Worm (Caenorhabditis elegans) whole organism, young adult: ENCODE results near the gene egl-1.

Experiments
- B0019.2 ChIP-seq: fragments of 200-800 bp; sonication (Bioruptor generic); conservative IDR thresholded peaks from 2 replicates; pipeline ENCODE4 v1.3.6; 2022; ENCODE audit warnings: missing genetic modification reagents, missing genetic modification characterization, missing compliant biosample characterization
- B0261.1 ChIP-seq: sonication (generic microtip); optimal IDR thresholded peaks from 2 replicates; lab custom pipeline; 2016; ENCODE audit warnings: mild to moderate bottlenecking, missing genetic modification characterization, moderate library complexity, missing compliant biosample characterization
- C17E4.6 ChIP-seq: fragments of 200-800 bp; sonication (Bioruptor generic); IDR thresholded peaks from 2 replicates; pipeline ENCODE4 v1.3.6; 2022; ENCODE audit warnings: missing genetic modification reagents, missing genetic modification characterization, missing compliant biosample characterization
- D2030.7 ChIP-seq: fragments of 200-800 bp; sonication (Bioruptor generic); IDR thresholded peaks from 2 replicates; pipeline ENCODE4 v1.3.6; 2022; ENCODE audit warnings: missing genetic modification reagents, missing genetic modification characterization, missing compliant biosample characterization
- F39B2.1 ChIP-seq: fragments of 200-800 bp; sonication (Bioruptor generic); IDR thresholded peaks from 2 replicates; pipeline ENCODE4 v1.3.6; 2022; ENCODE audit warnings: missing genetic modification reagents, missing genetic modification characterization, missing compliant biosample characterization
- F49E8.2 ChIP-seq: sonication (generic microtip); optimal IDR thresholded peaks from 3 replicates; lab custom pipeline; 2017; ENCODE audit warnings: missing genetic modification characterization, mild to moderate bottlenecking, missing compliant biosample characterization, antibody characterized with exemption, moderate library complexity; ENCODE audit not compliant: insufficient read depth
- Y56A3A.18 ChIP-seq: fragments of 200-800 bp; sonication (Bioruptor generic); IDR thresholded peaks from 2 replicates; pipeline ENCODE4 v1.3.6; 2022; ENCODE audit warnings: missing genetic modification reagents, missing genetic modification characterization, missing compliant biosample characterization
- Y95B8A.8 ChIP-seq: fragments of 200-800 bp; sonication (Bioruptor generic); IDR thresholded peaks from 2 replicates; pipeline ENCODE4 v1.3.6; 2022; ENCODE audit warnings: missing genetic modification reagents, missing genetic modification characterization, missing compliant biosample characterization
- akir-1 ChIP-seq: fragments of 200-800 bp; sonication (Bioruptor generic); optimal IDR thresholded peaks from 2 replicates; lab custom pipeline; 2018; ENCODE audit warnings: mild to moderate bottlenecking, missing genetic modification characterization, moderate library complexity, missing compliant biosample characterization
- atf-7 ChIP-seq: sonication (generic microtip); optimal IDR thresholded peaks from 2 replicates; lab custom pipeline; 2017; ENCODE audit warnings: mild to moderate bottlenecking, missing genetic modification characterization, missing compliant biosample characterization
- attf-5 ChIP-seq: fragments of 200-800 bp; sonication (Bioruptor generic); optimal IDR thresholded peaks from 2 replicates; lab custom pipeline; 2018; ENCODE audit warnings: mild to moderate bottlenecking, missing genetic modification characterization, missing compliant biosample characterization
- bed-2 ChIP-seq: fragments of 200-800 bp; sonication (Bioruptor generic); IDR thresholded peaks from 2 replicates; pipeline ENCODE4 v1.3.6; 2022; ENCODE audit warnings: missing genetic modification reagents, missing genetic modification characterization, missing compliant biosample characterization
- ccch-3 ChIP-seq: fragments of 200-800 bp; sonication (Bioruptor generic); optimal IDR thresholded peaks from 2 replicates; lab custom pipeline; 2018; ENCODE audit warnings: mild to moderate bottlenecking, missing genetic modification characterization, missing compliant biosample characterization
- cebp-1 ChIP-seq, 2 experiments: fragments of 200-800 bp in 1 of 2; sonication (Bioruptor generic) in 1 of 2; sonication (generic microtip) in 1 of 2; IDR thresholded peaks in 1 of 2; optimal IDR thresholded peaks in 1 of 2; 2 replicates each; pipeline versions ENCODE4 v1.3.6 to Lab custom; 2017 to 2022; ENCODE audit warnings: missing compliant biosample characterization in 2 of 2, missing genetic modification characterization in 2 of 2, mild to moderate bottlenecking in 1 of 2, missing genetic modification reagents in 1 of 2, moderate library complexity in 1 of 2
- ceh-58 ChIP-seq: fragments of 200-800 bp; sonication (Bioruptor generic); IDR thresholded peaks from 2 replicates; pipeline ENCODE4 v1.3.6; 2022; ENCODE audit warnings: missing genetic modification characterization, missing compliant biosample characterization
- dox-1 ChIP-seq: fragments of 200-800 bp; sonication (Bioruptor generic); IDR thresholded peaks from 2 replicates; pipeline ENCODE4 v1.3.6; 2022; ENCODE audit warnings: missing genetic modification reagents, missing genetic modification characterization, missing compliant biosample characterization
- dpl-1 ChIP-seq: fragments of 150-350 bp; optimal IDR thresholded peaks from 2 replicates; lab custom pipeline; 2014; ENCODE audit warnings: missing biosample characterization, missing genetic modification reagents, missing genetic modification characterization
- egl-44 ChIP-seq: fragments of 200-800 bp; sonication (Bioruptor generic); IDR thresholded peaks from 2 replicates; pipeline ENCODE4 v1.3.6; 2022; ENCODE audit warnings: missing genetic modification reagents, missing genetic modification characterization, missing compliant biosample characterization
- ekl-4 ChIP-seq: fragments of 200-800 bp; sonication (Bioruptor generic); IDR thresholded peaks from 2 replicates; pipeline ENCODE4 v1.3.6; 2022; ENCODE audit warnings: missing genetic modification reagents, missing genetic modification characterization, missing compliant biosample characterization
- gei-17 ChIP-seq: fragments of 200-800 bp; sonication (Bioruptor generic); optimal IDR thresholded peaks from 2 replicates; lab custom pipeline; 2018; ENCODE audit warnings: mild to moderate bottlenecking, missing genetic modification characterization, missing compliant biosample characterization
- hmg-1.2 ChIP-seq: fragments of 200-800 bp; sonication (Bioruptor generic); IDR thresholded peaks from 2 replicates; pipeline ENCODE4 v1.3.6; 2022; ENCODE audit warnings: missing genetic modification reagents, missing genetic modification characterization, missing compliant biosample characterization
- hmg-20 ChIP-seq: fragments of 200-800 bp; sonication (Bioruptor generic); IDR thresholded peaks from 2 replicates; pipeline ENCODE4 v1.3.6; 2022; ENCODE audit warnings: missing genetic modification reagents, missing genetic modification characterization, missing compliant biosample characterization
- hrde-1 ChIP-seq: sonication (generic microtip); optimal IDR thresholded peaks from 2 replicates; lab custom pipeline; 2016; ENCODE audit warnings: missing genetic modification characterization, mild to moderate bottlenecking, missing compliant biosample characterization, moderate library complexity, missing genotype, missing genetic modification reagents, borderline replicate concordance
- hsf-1 ChIP-seq: fragments of 200-800 bp; sonication (Bioruptor generic); IDR thresholded peaks from 2 replicates; pipeline ENCODE4 v1.3.6; 2022; ENCODE audit warnings: missing genetic modification reagents, missing genetic modification characterization, missing compliant biosample characterization
- let-607 ChIP-seq, 2 experiments: fragments of 200-800 bp in 1 of 2; sonication (Bioruptor generic) in 1 of 2; sonication (generic microtip) in 1 of 2; optimal IDR thresholded peaks; 2 replicates each; lab custom pipeline; 2016 to 2018; ENCODE audit warnings: mild to moderate bottlenecking in 2 of 2, missing compliant biosample characterization in 2 of 2, missing genetic modification characterization in 2 of 2, moderate library complexity in 2 of 2, missing genotype in 1 of 2
- lsl-1 ChIP-seq: fragments of 200-800 bp; sonication (Bioruptor generic); optimal IDR thresholded peaks from 2 replicates; lab custom pipeline; 2018; ENCODE audit warnings: mild to moderate bottlenecking, missing genetic modification characterization, moderate library complexity, missing compliant biosample characterization
- madf-10 ChIP-seq: sonication (generic microtip); optimal IDR thresholded peaks from 2 replicates; lab custom pipeline; 2016; ENCODE audit warnings: mild to moderate bottlenecking, missing genetic modification characterization, missing compliant biosample characterization
- madf-3 ChIP-seq: fragments of 200-800 bp; sonication (Bioruptor generic); IDR thresholded peaks from 2 replicates; pipeline ENCODE4 v1.3.6; 2022; ENCODE audit warnings: missing genetic modification reagents, missing genetic modification characterization, missing compliant biosample characterization
- mcd-1 ChIP-seq: fragments of 200-800 bp; sonication (Bioruptor generic); IDR thresholded peaks from 2 replicates; pipeline ENCODE4 v1.3.6; 2022; ENCODE audit warnings: missing genetic modification reagents, missing genetic modification characterization, missing compliant biosample characterization
- mes-4 ChIP-seq: sonication (generic microtip); optimal IDR thresholded peaks from 2 replicates; lab custom pipeline; 2016; ENCODE audit warnings: missing genotype, missing genetic modification characterization, missing compliant biosample characterization
- nfya-1 ChIP-seq: sonication (generic microtip); optimal IDR thresholded peaks from 2 replicates; lab custom pipeline; 2017; ENCODE audit warnings: antibody characterized with exemption, missing compliant biosample characterization, missing genetic modification characterization, borderline replicate concordance; ENCODE audit not compliant: insufficient read depth
- nhr-120 ChIP-seq: fragments of 200-800 bp; sonication (Bioruptor generic); IDR thresholded peaks from 2 replicates; pipeline ENCODE4 v1.3.6; 2022; ENCODE audit warnings: missing genetic modification characterization, missing compliant biosample characterization
- nhr-80 ChIP-seq: sonication (generic microtip); optimal IDR thresholded peaks from 2 replicates; lab custom pipeline; 2016; ENCODE audit warnings: missing genetic modification characterization, missing compliant biosample characterization
- nhr-90 ChIP-seq: sonication (generic microtip); optimal IDR thresholded peaks from 2 replicates; lab custom pipeline; 2016; ENCODE audit warnings: missing genotype, mild to moderate bottlenecking, missing genetic modification characterization, missing compliant biosample characterization
- pbrm-1 ChIP-seq: fragments of 200-800 bp; sonication (Bioruptor generic); IDR thresholded peaks from 2 replicates; pipeline ENCODE4 v1.3.6; 2022; ENCODE audit warnings: missing genetic modification reagents, missing genetic modification characterization, missing compliant biosample characterization
- repo-1 ChIP-seq: sonication (generic microtip); optimal IDR thresholded peaks from 2 replicates; lab custom pipeline; 2017; ENCODE audit warnings: mild to moderate bottlenecking, missing genetic modification characterization, missing compliant biosample characterization
- sea-2 ChIP-seq: fragments of 200-800 bp; sonication (Bioruptor generic); IDR thresholded peaks from 2 replicates; pipeline ENCODE4 v1.3.6; 2022; ENCODE audit warnings: missing genetic modification characterization, missing compliant biosample characterization
- snpc-3.4 ChIP-seq: sonication (generic microtip); optimal IDR thresholded peaks from 2 replicates; lab custom pipeline; 2017; ENCODE audit warnings: missing genetic modification characterization, mild to moderate bottlenecking, missing compliant biosample characterization, antibody characterized with exemption, moderate library complexity, missing genotype, missing genetic modification reagents
- snpc-4 ChIP-seq, 5 experiments: fragments of 150-350 bp in 1 of 5; sonication (generic microtip) in 4 of 5; optimal IDR thresholded peaks; 2 replicates each; lab custom pipeline; 2014 to 2018; ENCODE audit warnings: missing genetic modification characterization in 5 of 5, missing biosample characterization in 3 of 5, antibody characterized with exemption in 2 of 5, mild to moderate bottlenecking in 2 of 5, missing compliant biosample characterization in 2 of 5, missing genotype in 2 of 5, moderate library complexity in 2 of 5, missing genetic modification reagents in 1 of 5
- unc-130 ChIP-seq: sonication (generic microtip); optimal IDR thresholded peaks from 2 replicates; lab custom pipeline; 2016; ENCODE audit warnings: missing genetic modification reagents, missing genetic modification characterization, missing compliant biosample characterization
- ztf-28 ChIP-seq: fragments of 200-800 bp; sonication (Bioruptor generic); IDR thresholded peaks from 2 replicates; pipeline ENCODE4 v1.3.6; 2022; ENCODE audit warnings: missing genetic modification reagents, missing genetic modification characterization, missing compliant biosample characterization

egl-1 gene

ce11 chrV:14468196-14468874, 36.2 kb upstream of the egl-1 start, which contains the start of gene srz-97 (continued):
- TF ChIP-seq unc-130 (no peak), dpl-1 (GFP tag; lab: Kevin White, UChicago) (no peak), Y95B8A.8 (GFP tag; lab: Robert Waterston, UW) (peak; percentile 83; the same call in 1 of the 2 replicates), ztf-28 (GFP tag; lab: Robert Waterston, UW) (no peak), nhr-80 (tag; lab: Kevin White, UChicago) (no peak), hrde-1 (tag; lab: Kevin White, UChicago) (no peak), nfya-1 (tag; lab: Kevin White, UChicago) (no peak), let-607 (tag; optimal IDR thresholded peaks at IDR 0.05; lab: Kevin White, UChicago) (no peak), hmg-1.2 (GFP tag; lab: Robert Waterston, UW) (peak; percentile 93), nhr-120 (no peak), D2030.7 (GFP tag; lab: Robert Waterston, UW) (peak; percentile 75), C17E4.6 (GFP tag; lab: Robert Waterston, UW) (no peak), cebp-1 (GFP tag; IDR thresholded peaks at IDR 0.05; lab: Robert Waterston, UW) (no peak), cebp-1 (tag; optimal IDR thresholded peaks at IDR 0.05; lab: Kevin White, UChicago) (no peak), F39B2.1 (GFP tag; lab: Robert Waterston, UW) (no peak), snpc-4 (GFP tag; optimal IDR thresholded peaks at IDR 0.05; lab: Kevin White, UChicago) (peak; percentile 94), snpc-4 (tag; optimal IDR thresholded peaks at IDR 0.05; lab: Kevin White, UChicago) (peak; percentile 93 to 99 (median 98)), attf-5 (no peak), ekl-4 (GFP tag; lab: Robert Waterston, UW) (peak; percentile 37; the same call in 1 of the 2 replicates), dox-1 (peak; percentile 88), mes-4 (peak; percentile 17), egl-44 (0 out of 2 replicates have a peak, but pooled peaks have one; percentile 29), atf-7 (no peak), B0019.2 (GFP tag; lab: Robert Waterston, UW) (no peak), hmg-20 (GFP tag; lab: Robert Waterston, UW) (0 out of 2 replicates have a peak, but pooled peaks have one; percentile 45), nhr-90 (no peak), F49E8.2 (peak; percentile 65), hsf-1 (GFP tag; lab: Robert Waterston, UW) (0 out of 2 replicates have a peak, but pooled peaks have one; percentile 25), akir-1 (GFP tag; lab: Kevin White, UChicago) (no peak), lsl-1 (GFP tag; lab: Kevin White, UChicago) (peak; percentile 59), repo-1 (no peak), snpc-3.4 (peak; percentile 39), sea-2 (GFP tag; lab: Robert Waterston, UW) (no peak), bed-2 (GFP tag; lab: Robert Waterston, UW) (peak; percentile 37; the same call in 1 of the 2 replicates), pbrm-1 (GFP tag; lab: Robert Waterston, UW) (peak; percentile 79), ccch-3 (GFP tag; lab: Kevin White, UChicago) (no peak), madf-10 (tag; lab: Kevin White, UChicago) (peak; percentile 12), ceh-58 (no peak), gei-17 (GFP tag; lab: Kevin White, UChicago) (no peak), madf-3 (GFP tag; lab: Robert Waterston, UW) (no peak), Y56A3A.18 (GFP tag; lab: Robert Waterston, UW) (peak; percentile 48; the same call in 1 of the 2 replicates), mcd-1 (peak; percentile 74), B0261.1 (tag; lab: Kevin White, UChicago) (peak; percentile 17)
